Worm (Caenorhabditis elegans): ENCODE measurements around the gene D1014.13.
A peak's percentile ranks its signal among the peaks of the same experiment; 100 is the strongest.

Gene D1014.13

ce11 chrV:8123384-8123783 lies 22.0 kb upstream of the D1014.13 start, which contains the start of gene D1014.5:
D1014.5 (plus strand) TSS chrV:8123684.
- TF ChIP-seq snpc-1.3 (tag; optimal IDR thresholded peaks at IDR 0.05; ENCODE audit: insufficient read depth) (no peak), lin-35 (GFP tag; optimal IDR thresholded peaks at IDR 0.05) (no peak), ztf-22 (GFP tag; optimal IDR thresholded peaks at IDR 0.05) (no peak), bed-2 (GFP tag; IDR thresholded peaks at IDR 0.05) (no peak), ztf-26 (tag; optimal IDR thresholded peaks at IDR 0.05) (no peak), atf-7 (tag; optimal IDR thresholded peaks at IDR 0.05) (no peak), akir-1 (GFP tag; optimal IDR thresholded peaks at IDR 0.05) (no peak), him-1 (tag; optimal IDR thresholded peaks at IDR 0.05) (no peak), hrde-1 (tag; optimal IDR thresholded peaks at IDR 0.05; ENCODE audit: borderline replicate concordance) (no peak), zim-3 (tag; optimal IDR thresholded peaks at IDR 0.05) (no peak)

- TF ChIP-seq Y56A3A.18 (GFP tag; IDR thresholded peaks at IDR 0.05), result no peak
- no peak for TF ChIP-seq ceh-40 (GFP tag; IDR thresholded peaks at IDR 0.05)
- TF ChIP-seq ztf-18 (tag; optimal IDR thresholded peaks at IDR 0.05), result no peak
- no peak for TF ChIP-seq T26A5.8 (tag; optimal IDR thresholded peaks at IDR 0.05)
- no peak for TF ChIP-seq Y53F4B.3 (GFP tag; IDR thresholded peaks at IDR 0.05)
- TF ChIP-seq ekl-4 (GFP tag; IDR thresholded peaks at IDR 0.05), result no peak
- no peak for TF ChIP-seq egl-44 (GFP tag; IDR thresholded peaks at IDR 0.05)
- TF ChIP-seq F57C9.4 (tag; optimal IDR thresholded peaks at IDR 0.05), result no peak
- TF ChIP-seq madf-3 (GFP tag; IDR thresholded peaks at IDR 0.05), result no peak
Measured at ce11 chrV:8129252-8129651, 16.2 kb upstream of the D1014.13 start, which contains the start of gene spr-1. spr-1 (minus strand) TSS chrV:8129352.

ce11 chrV:8129719-8130118 lies 15.7 kb upstream of the D1014.13 start:
- TF ChIP-seq unc-62 (GFP tag; optimal IDR thresholded peaks at IDR 0.05), result no peak
- TF ChIP-seq F57A8.1 (GFP tag; optimal IDR thresholded peaks at IDR 0.05), result no peak
- TF ChIP-seq ceh-40 (GFP tag; IDR thresholded peaks at IDR 0.05), result 0 out of 2 replicates have a peak, but pooled peaks have one; percentile 22
- TF ChIP-seq ets-4 (GFP tag; optimal IDR thresholded peaks at IDR 0.05), result no peak
- peak; percentile 34; the same call in 1 of the 2 replicates for TF ChIP-seq ceh-100 (GFP tag; IDR thresholded peaks at IDR 0.05)
- TF ChIP-seq F22D6.2 (tag; optimal IDR thresholded peaks at IDR 0.05), result no peak
- TF ChIP-seq F33H1.4 (GFP tag; IDR thresholded peaks at IDR 0.05), result no peak
- TF ChIP-seq dox-1 (GFP tag; IDR thresholded peaks at IDR 0.05), result no peak
- no peak for TF ChIP-seq hrde-1 (tag; optimal IDR thresholded peaks at IDR 0.05; ENCODE audit: borderline replicate concordance)
- no peak for TF ChIP-seq ztf-18 (tag; optimal IDR thresholded peaks at IDR 0.05)
- TF ChIP-seq repo-1 (tag; optimal IDR thresholded peaks at IDR 0.05), result no peak
- no peak for TF ChIP-seq madf-10 (tag; optimal IDR thresholded peaks at IDR 0.05)
- no peak for TF ChIP-seq attf-6 (GFP tag; IDR thresholded peaks at IDR 0.05)
- TF ChIP-seq atf-7 (tag; optimal IDR thresholded peaks at IDR 0.05), result no peak
- TF ChIP-seq fkh-3 (tag; optimal IDR thresholded peaks at IDR 0.05), result no peak
- TF ChIP-seq F49E8.2 (tag; optimal IDR thresholded peaks at IDR 0.05; ENCODE audit: insufficient read depth), result no peak
- no peak for TF ChIP-seq chd-7 (tag; optimal IDR thresholded peaks at IDR 0.05)
- no peak for TF ChIP-seq lin-26 (GFP tag; IDR thresholded peaks at IDR 0.05)
- peak; percentile 16 for TF ChIP-seq snpc-1.3 (tag; optimal IDR thresholded peaks at IDR 0.05; ENCODE audit: insufficient read depth)
- TF ChIP-seq nfyb-1 (GFP tag; IDR thresholded peaks at IDR 0.05), result no peak
- no peak for TF ChIP-seq nhr-120 (GFP tag; IDR thresholded peaks at IDR 0.05)
- TF ChIP-seq mes-4 (tag; optimal IDR thresholded peaks at IDR 0.05), result no peak
- no peak for TF ChIP-seq lsy-27 (tag; optimal IDR thresholded peaks at IDR 0.05; ENCODE audit: borderline replicate concordance, insufficient read depth)
- TF ChIP-seq somi-1 (GFP tag; optimal IDR thresholded peaks at IDR 0.05), result no peak
- TF ChIP-seq ceh-91 (GFP tag; IDR thresholded peaks at IDR 0.05), result no peak
- peak; percentile 66 for TF ChIP-seq hsf-1 (GFP tag; IDR thresholded peaks at IDR 0.05)
- TF ChIP-seq zfh-2 (GFP tag; conservative IDR thresholded peaks at IDR 0.05), result no peak
- TF ChIP-seq ztf-6 (GFP tag; IDR thresholded peaks at IDR 0.05), result no peak
- TF ChIP-seq snpc-4 (GFP tag; optimal IDR thresholded peaks at IDR 0.05), result no peak
- no peak for TF ChIP-seq snpc-4 (tag; optimal IDR thresholded peaks at IDR 0.05)
- no peak for TF ChIP-seq madf-8 (GFP tag; conservative IDR thresholded peaks at IDR 0.05)
- no peak for TF ChIP-seq ztf-28 (GFP tag; IDR thresholded peaks at IDR 0.05)
